Worm (Caenorhabditis elegans): ENCODE data around the gene glb-19.
A peak's percentile ranks its signal among the peaks of the same experiment; 100 is the strongest.

glb-19 gene

DNA sequence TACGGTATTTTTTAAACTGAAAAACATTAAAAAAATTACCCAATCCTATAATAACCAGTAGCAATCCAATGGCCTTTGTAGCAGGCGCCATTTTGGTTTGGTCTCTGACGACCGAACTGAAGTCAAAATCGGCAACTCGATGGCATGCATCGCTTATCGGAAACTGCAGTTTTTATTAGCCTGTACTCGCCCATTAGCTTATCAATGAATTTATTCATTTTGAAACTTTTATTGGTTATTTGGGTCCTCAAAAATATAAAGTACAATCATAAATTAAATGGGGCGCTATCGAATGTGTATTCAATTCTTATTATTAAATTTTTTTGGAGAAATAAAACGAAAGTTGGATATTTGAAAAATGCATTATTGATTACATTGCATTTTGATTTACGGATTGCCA lies 25.2 kb downstream of the glb-19 start, which contains the start of gene R09H10.5:
TSS of gene R09H10.5 (minus strand) at position 106 of the 400 bp plus-strand sequence.
- TF ChIP-seq pqm-1 (tag; optimal IDR thresholded peaks at IDR 0.05) (peak; percentile 78), elt-1 (tag; optimal IDR thresholded peaks at IDR 0.05) (no peak), elt-2 (tag; optimal IDR thresholded peaks at IDR 0.05) (peak; percentile 80), egl-27 (tag; optimal IDR thresholded peaks at IDR 0.05) (no peak), elt-3 (tag; optimal IDR thresholded peaks at IDR 0.05) (no peak), nhr-28 (tag; optimal IDR thresholded peaks at IDR 0.05) (no peak), ztf-11 (tag; optimal IDR thresholded peaks at IDR 0.05) (no peak), ceh-82 (tag; optimal IDR thresholded peaks at IDR 0.05) (no peak), egl-5 (tag; optimal IDR thresholded peaks at IDR 0.05) (no peak)

DNA sequence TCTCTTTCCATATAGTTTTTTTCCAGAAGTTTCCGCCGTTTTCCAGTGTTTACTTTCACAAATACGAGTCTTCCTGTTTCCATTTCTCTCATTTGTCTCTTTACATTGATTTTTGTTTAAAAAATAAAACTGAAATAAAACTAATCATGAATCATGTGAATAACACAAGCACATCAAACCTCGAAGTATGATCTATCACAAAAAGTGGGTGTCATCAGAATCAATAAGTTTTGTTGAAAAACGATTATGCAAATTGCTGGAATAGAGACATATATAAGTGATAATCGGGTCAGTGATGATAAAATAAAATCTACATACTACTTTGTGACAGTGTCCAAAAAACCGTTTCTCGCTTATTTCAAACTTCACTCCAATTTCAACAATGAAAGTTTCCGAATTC lies 33.1 kb downstream of the glb-19 start, which contains the start of gene R09H10.7:
TSS of gene R09H10.7 (plus strand) at position 301 of the 400 bp plus-strand sequence.
- TF ChIP-seq aly-2 (tag; optimal IDR thresholded peaks at IDR 0.05), result no peak
- TF ChIP-seq nfya-1 (tag; optimal IDR thresholded peaks at IDR 0.05; ENCODE audit: insufficient read depth), result no peak
- no peak for TF ChIP-seq fkh-10 (GFP tag; optimal IDR thresholded peaks at IDR 0.05)
- no peak for TF ChIP-seq nhr-76 (tag; optimal IDR thresholded peaks at IDR 0.05)
- no peak for TF ChIP-seq nhr-28 (tag; optimal IDR thresholded peaks at IDR 0.05)
- no peak for TF ChIP-seq ZK546.5 (tag; optimal IDR thresholded peaks at IDR 0.05)
- TF ChIP-seq fkh-2 (tag; optimal IDR thresholded peaks at IDR 0.05), result no peak
- no peak for TF ChIP-seq unc-39 (tag; optimal IDR thresholded peaks at IDR 0.05)
- TF ChIP-seq nhr-43 (tag; optimal IDR thresholded peaks at IDR 0.05; ENCODE audit: poor library complexity, severe bottlenecking), result no peak
- TF ChIP-seq nhr-12 (tag; optimal IDR thresholded peaks at IDR 0.05), result no peak
- TF ChIP-seq R02D3.7 (tag; optimal IDR thresholded peaks at IDR 0.05), result no peak
- no peak for TF ChIP-seq snpc-4 (tag; optimal IDR thresholded peaks at IDR 0.05)
- no peak for TF ChIP-seq lin-39 (tag; optimal IDR thresholded peaks at IDR 0.05)
- no peak for TF ChIP-seq daf-12 (tag; optimal IDR thresholded peaks at IDR 0.05)
- no peak for TF ChIP-seq pqm-1 (tag; optimal IDR thresholded peaks at IDR 0.05)
- no peak for TF ChIP-seq zag-1 (tag; optimal IDR thresholded peaks at IDR 0.05)
- TF ChIP-seq ztf-11 (tag; optimal IDR thresholded peaks at IDR 0.05), result no peak
- TF ChIP-seq elt-3 (tag; optimal IDR thresholded peaks at IDR 0.05), result no peak
- no peak for TF ChIP-seq fos-1 (tag; optimal IDR thresholded peaks at IDR 0.05)
- no peak for TF ChIP-seq egl-27 (tag; optimal IDR thresholded peaks at IDR 0.05)

DNA sequence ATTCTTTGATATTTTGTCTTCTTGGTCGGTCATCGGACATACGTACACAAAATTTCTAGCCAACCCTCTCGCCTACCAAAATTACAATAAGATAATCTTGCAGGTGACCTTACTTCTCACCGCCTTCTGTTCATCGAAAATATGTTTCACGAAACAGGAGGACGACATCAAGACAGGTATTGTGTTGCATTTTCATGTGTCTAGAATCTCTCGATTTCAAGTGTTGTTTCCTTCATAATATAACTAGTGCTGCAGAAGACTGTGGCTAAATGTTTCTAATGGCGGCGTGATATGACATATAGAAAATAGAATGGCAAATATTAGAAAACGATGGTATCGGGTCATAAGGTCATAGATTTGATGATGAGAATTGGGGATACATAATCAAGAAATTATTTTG lies 36.8 kb downstream of the glb-19 start:
- TF ChIP-seq mml-1 (tag; optimal IDR thresholded peaks at IDR 0.05) (no peak), daf-12 (tag; optimal IDR thresholded peaks at IDR 0.05) (no peak), nhr-23 (tag; optimal IDR thresholded peaks at IDR 0.05) (peak; percentile 26), skn-1 (tag; optimal IDR thresholded peaks at IDR 0.05) (no peak), zag-1 (tag; optimal IDR thresholded peaks at IDR 0.05) (no peak), ama-1 (optimal IDR thresholded peaks at IDR 0.05) (no peak), nhr-25 (tag; optimal IDR thresholded peaks at IDR 0.05) (peak; percentile 92), lsy-12 (tag; optimal IDR thresholded peaks at IDR 0.05) (no peak), ztf-4 (tag; optimal IDR thresholded peaks at IDR 0.05) (no peak), nhr-43 (tag; optimal IDR thresholded peaks at IDR 0.05; ENCODE audit: poor library complexity, severe bottlenecking) (peak; percentile 21)

DNA sequence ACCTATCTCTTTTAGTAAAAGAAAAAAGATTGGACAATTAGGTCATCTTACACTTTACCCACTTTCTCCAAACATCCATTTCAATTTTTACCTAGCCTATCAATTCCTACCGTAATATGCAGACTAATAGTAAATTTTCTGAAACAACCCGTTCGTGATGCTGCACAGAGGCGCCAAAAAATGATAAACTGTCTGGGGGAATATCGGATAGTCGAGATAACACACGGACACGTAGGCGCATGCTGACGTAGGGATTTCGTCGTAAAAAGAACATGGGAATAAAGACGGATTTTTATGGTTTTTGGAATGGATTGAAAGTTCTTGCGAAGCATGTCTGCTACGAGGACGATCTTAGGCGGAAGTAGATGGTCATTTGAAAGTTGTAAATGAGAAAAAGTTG lies 37.6 kb downstream of the glb-19 start:
- no peak for TF ChIP-seq pqm-1 (tag; optimal IDR thresholded peaks at IDR 0.05)
- no peak for TF ChIP-seq lsy-12 (tag; optimal IDR thresholded peaks at IDR 0.05)
- TF ChIP-seq sea-2 (GFP tag; optimal IDR thresholded peaks at IDR 0.05), result no peak
- TF ChIP-seq nhr-23 (tag; optimal IDR thresholded peaks at IDR 0.05), result no peak
- TF ChIP-seq nhr-12 (tag; optimal IDR thresholded peaks at IDR 0.05), result no peak
- TF ChIP-seq nhr-76 (tag; optimal IDR thresholded peaks at IDR 0.05), result no peak
- TF ChIP-seq ceh-28 (tag; optimal IDR thresholded peaks at IDR 0.05), result no peak
- no peak for TF ChIP-seq R02D3.7 (tag; optimal IDR thresholded peaks at IDR 0.05)
- TF ChIP-seq ZK546.5 (tag; optimal IDR thresholded peaks at IDR 0.05), result no peak
- TF ChIP-seq ceh-9 (tag; optimal IDR thresholded peaks at IDR 0.05), result no peak
- no peak for TF ChIP-seq ceh-82 (tag; optimal IDR thresholded peaks at IDR 0.05)
- no peak for TF ChIP-seq lin-15B (tag; optimal IDR thresholded peaks at IDR 0.05)

DNA sequence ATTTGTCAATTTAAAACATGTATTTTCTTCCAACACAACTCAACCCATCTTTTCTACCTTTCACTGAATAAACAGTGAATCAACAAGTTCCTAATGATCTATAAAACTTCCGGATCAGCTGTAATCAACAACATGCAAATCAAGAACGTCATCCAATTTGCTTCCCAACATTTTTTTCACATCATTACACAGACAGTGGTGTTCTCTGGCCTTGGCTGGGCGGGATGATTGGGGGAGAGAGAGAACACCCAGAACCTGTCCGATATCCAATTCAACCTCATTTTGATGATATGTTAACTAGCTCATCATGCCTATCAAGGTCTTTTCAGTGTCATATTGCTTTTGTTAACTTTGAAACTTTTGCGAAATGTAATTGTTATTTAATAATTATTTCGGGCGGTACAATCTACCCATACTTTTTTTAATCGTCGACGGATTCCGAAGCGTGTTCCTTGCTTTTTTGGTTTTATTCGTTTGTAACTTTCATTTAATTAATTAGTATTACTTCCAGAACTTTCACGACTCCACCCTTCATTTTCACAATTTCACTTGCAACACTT lies 38.9 kb downstream of the glb-19 start, which contains the start of gene ptr-14:
TSS of gene ptr-14 (plus strand) at position 510 of the 560 bp plus-strand sequence.
- TF ChIP-seq nhr-23 (tag; optimal IDR thresholded peaks at IDR 0.05) (peak; percentile 22), ama-1 (optimal IDR thresholded peaks at IDR 0.05) (peak; percentile 11), eor-1 (tag; optimal IDR thresholded peaks at IDR 0.05) (no peak), R02D3.7 (tag; optimal IDR thresholded peaks at IDR 0.05) (no peak), nhr-25 (tag; optimal IDR thresholded peaks at IDR 0.05) (peak; percentile 66), pha-4 (tag; optimal IDR thresholded peaks at IDR 0.05) (no peak), ceh-28 (tag; optimal IDR thresholded peaks at IDR 0.05) (no peak), fkh-10 (GFP tag; optimal IDR thresholded peaks at IDR 0.05) (no peak), tbx-2 (tag; optimal IDR thresholded peaks at IDR 0.05) (no peak), nhr-43 (tag; optimal IDR thresholded peaks at IDR 0.05; ENCODE audit: poor library complexity, severe bottlenecking) (peak; percentile 53), ZK546.5 (tag; optimal IDR thresholded peaks at IDR 0.05) (no peak), zag-1 (tag; optimal IDR thresholded peaks at IDR 0.05) (no peak)

All from whole organism, L3 larva.